Worm (Caenorhabditis elegans) whole organism, late embryonic: Measurements from ENCODE around the gene F44D12.19.
"Not testable (repeated sequence)": the region's sequence is repeated elsewhere in the genome, so short reads cannot be mapped to it uniquely, and the experiment has no call there.

ENCODE experiments used
- C08G9.2 ChIP-seq: sonication (generic microtip); optimal IDR thresholded peaks from 2 replicates; lab custom pipeline; 2016; ENCODE audit warnings: mild to moderate bottlenecking, missing genetic modification characterization, moderate library complexity, missing compliant biosample characterization
- F13H6.1 ChIP-seq: sonication (generic microtip); optimal IDR thresholded peaks from 2 replicates; lab custom pipeline; 2016; ENCODE audit warnings: missing genetic modification characterization, missing compliant biosample characterization
- K09A11.1 ChIP-seq: sonication (generic microtip); optimal IDR thresholded peaks from 2 replicates; lab custom pipeline; 2017; ENCODE audit warnings: antibody characterized with exemption, mild to moderate bottlenecking, missing genetic modification characterization, missing compliant biosample characterization; ENCODE audit not compliant: insufficient read depth
- T23F11.4 ChIP-seq: fragments of 200-800 bp; sonication (Bioruptor generic); optimal IDR thresholded peaks from 2 replicates; lab custom pipeline; 2018; ENCODE audit warnings: mild to moderate bottlenecking, missing genetic modification characterization, missing compliant biosample characterization
- Y22D7AL.16 ChIP-seq: sonication (generic microtip); optimal IDR thresholded peaks from 2 replicates; lab custom pipeline; 2016; ENCODE audit warnings: missing genetic modification characterization, missing compliant biosample characterization
- ceh-18 ChIP-seq: sonication (generic microtip); optimal IDR thresholded peaks from 2 replicates; lab custom pipeline; 2016; ENCODE audit warnings: missing genetic modification characterization, missing compliant biosample characterization
- ceh-22 ChIP-seq: sonication (generic microtip); optimal IDR thresholded peaks from 2 replicates; lab custom pipeline; 2017; ENCODE audit warnings: missing biosample characterization, missing genetic modification characterization
- ceh-24 ChIP-seq: sonication (generic microtip); optimal IDR thresholded peaks from 2 replicates; lab custom pipeline; 2016; ENCODE audit warnings: mild to moderate bottlenecking, missing genetic modification characterization, missing compliant biosample characterization
- ceh-30 ChIP-seq: fragments of 150-350 bp; optimal IDR thresholded peaks from 2 replicates; lab custom pipeline; 2014; ENCODE audit warnings: missing biosample characterization, missing genetic modification characterization
- ceh-6 ChIP-seq: fragments of 200-800 bp; sonication (Bioruptor generic); optimal IDR thresholded peaks from 2 replicates; lab custom pipeline; 2018; ENCODE audit warnings: mild to moderate bottlenecking, missing genetic modification characterization, missing compliant biosample characterization
- ceh-9 ChIP-seq: sonication (generic microtip); optimal IDR thresholded peaks from 2 replicates; lab custom pipeline; 2016; ENCODE audit warnings: mild to moderate bottlenecking, missing genetic modification characterization, inconsistent platforms, missing compliant biosample characterization
- dmd-4 ChIP-seq: sonication (generic microtip); optimal IDR thresholded peaks from 2 replicates; lab custom pipeline; 2016; ENCODE audit warnings: borderline replicate concordance, missing genetic modification characterization, missing compliant biosample characterization
- elt-2 ChIP-seq: sonication (generic microtip); optimal IDR thresholded peaks from 2 replicates; lab custom pipeline; 2016; ENCODE audit warnings: missing genetic modification reagents, missing genetic modification characterization, missing compliant biosample characterization
- ets-4 ChIP-seq: sonication (generic microtip); optimal IDR thresholded peaks from 2 replicates; lab custom pipeline; 2016; ENCODE audit warnings: missing genetic modification characterization, missing compliant biosample characterization
- fkh-10 ChIP-seq: fragments of 150-350 bp; optimal IDR thresholded peaks from 2 replicates; lab custom pipeline; 2014; ENCODE audit warnings: missing biosample characterization, missing genetic modification reagents, missing genetic modification characterization
- fkh-6 ChIP-seq: sonication (generic microtip); optimal IDR thresholded peaks from 2 replicates; lab custom pipeline; 2016; ENCODE audit warnings: missing genetic modification characterization, missing compliant biosample characterization
- gmeb-2 ChIP-seq: sonication (generic microtip); optimal IDR thresholded peaks from 2 replicates; lab custom pipeline; 2016; ENCODE audit warnings: missing genetic modification characterization, inconsistent platforms, missing compliant biosample characterization
- hlh-13 ChIP-seq: fragments of 200-800 bp; sonication (Bioruptor generic); optimal IDR thresholded peaks from 2 replicates; lab custom pipeline; 2018; ENCODE audit warnings: mild to moderate bottlenecking, missing genetic modification characterization, missing compliant biosample characterization
- lim-6 ChIP-seq: sonication (generic microtip); optimal IDR thresholded peaks from 2 replicates; lab custom pipeline; 2016; ENCODE audit warnings: missing genetic modification characterization, missing compliant biosample characterization
- lin-11 ChIP-seq: fragments of 200-800 bp; sonication (Bioruptor generic); optimal IDR thresholded peaks from 2 replicates; lab custom pipeline; 2018; ENCODE audit warnings: mild to moderate bottlenecking, missing genetic modification characterization, missing compliant biosample characterization
- madf-2 ChIP-seq: sonication (generic microtip); optimal IDR thresholded peaks from 2 replicates; lab custom pipeline; 2017; ENCODE audit warnings: missing genetic modification characterization, missing compliant biosample characterization
- mec-3 ChIP-seq: sonication (generic microtip); optimal IDR thresholded peaks from 2 replicates; lab custom pipeline; 2016; ENCODE audit warnings: borderline replicate concordance, missing genetic modification characterization, missing compliant biosample characterization
- nfya-1 ChIP-seq: sonication (generic microtip); optimal IDR thresholded peaks from 2 replicates; lab custom pipeline; 2017; ENCODE audit warnings: missing genetic modification characterization, mild to moderate bottlenecking, missing compliant biosample characterization, antibody characterized with exemption, moderate library complexity
- nhr-11 ChIP-seq: fragments of 150-350 bp; optimal IDR thresholded peaks from 2 replicates; lab custom pipeline; 2014; ENCODE audit warnings: missing biosample characterization, missing genetic modification characterization
- nhr-232 ChIP-seq: sonication (generic microtip); optimal IDR thresholded peaks from 2 replicates; lab custom pipeline; 2016; ENCODE audit warnings: missing genetic modification characterization, missing compliant biosample characterization
- npax-4 ChIP-seq: sonication (generic microtip); optimal IDR thresholded peaks from 2 replicates; lab custom pipeline; 2016; ENCODE audit warnings: missing genetic modification characterization, missing compliant biosample characterization
- pat-9 ChIP-seq: fragments of 200-800 bp; sonication (Bioruptor generic); optimal IDR thresholded peaks from 2 replicates; lab custom pipeline; 2018; ENCODE audit warnings: mild to moderate bottlenecking, missing genetic modification characterization, moderate library complexity, missing compliant biosample characterization
- pqm-1 ChIP-seq: sonication (generic microtip); optimal IDR thresholded peaks from 2 replicates; lab custom pipeline; 2016; ENCODE audit warnings: missing genetic modification characterization, missing compliant biosample characterization
- ref-2 ChIP-seq: sonication (generic microtip); optimal IDR thresholded peaks from 2 replicates; lab custom pipeline; 2016; ENCODE audit warnings: missing genetic modification characterization, missing compliant biosample characterization
- rnt-1 ChIP-seq: sonication (generic microtip); optimal IDR thresholded peaks from 2 replicates; lab custom pipeline; 2016; ENCODE audit warnings: missing genetic modification characterization, missing compliant biosample characterization
- sdc-2 ChIP-seq: sonication (generic microtip); optimal IDR thresholded peaks from 2 replicates; lab custom pipeline; 2016; ENCODE audit warnings: missing genotype, missing genetic modification characterization, missing compliant biosample characterization
- sox-2 ChIP-seq: fragments of 200-800 bp; sonication (Bioruptor generic); IDR thresholded peaks from 2 replicates; pipeline ENCODE4 v1.3.6; 2022; ENCODE audit warnings: missing genetic modification reagents, missing genetic modification characterization, missing compliant biosample characterization
- syd-9 ChIP-seq: sonication (generic microtip); optimal IDR thresholded peaks from 2 replicates; lab custom pipeline; 2016; ENCODE audit warnings: mild to moderate bottlenecking, missing genetic modification characterization, moderate library complexity, missing compliant biosample characterization
- tbx-7 ChIP-seq: sonication (generic microtip); optimal IDR thresholded peaks from 2 replicates; lab custom pipeline; 2016; ENCODE audit warnings: missing genotype, missing genetic modification characterization, missing compliant biosample characterization
- unc-3 ChIP-seq, 2 experiments: fragments of 200-800 bp in 1 of 2; sonication (Bioruptor generic) in 1 of 2; sonication (generic microtip) in 1 of 2; conservative IDR thresholded peaks in 1 of 2; optimal IDR thresholded peaks in 1 of 2; 2 replicates each; pipeline versions ENCODE4 v1.3.6 to Lab custom; 2016 to 2022; ENCODE audit warnings: missing compliant biosample characterization in 2 of 2, missing genetic modification characterization in 2 of 2, missing genetic modification reagents in 1 of 2
- unc-86 ChIP-seq: sonication (generic microtip); optimal IDR thresholded peaks from 2 replicates; lab custom pipeline; 2016; ENCODE audit warnings: missing genetic modification characterization, missing compliant biosample characterization
- zip-5 ChIP-seq: sonication (generic microtip); optimal IDR thresholded peaks from 2 replicates; lab custom pipeline; 2016; ENCODE audit warnings: missing genetic modification characterization, missing compliant biosample characterization
- ztf-16 ChIP-seq: sonication (generic microtip); optimal IDR thresholded peaks from 2 replicates; lab custom pipeline; 2017; ENCODE audit warnings: missing genetic modification characterization, missing compliant biosample characterization

F44D12.19 gene

ce11 chrIV:10022991-10023390, 1.6 kb downstream of the F44D12.19 start, which contains the start of gene F44D12.8:
Gene F44D12.8, plus strand, starts transcription at chrIV:10023291.
- TF ChIP-seq ceh-9 (tag; lab: Kevin White, UChicago): no peak
- no peak for TF ChIP-seq lin-11 (tag; lab: Kevin White, UChicago)
- TF ChIP-seq ceh-24 (tag; lab: Kevin White, UChicago): no peak
- TF ChIP-seq pat-9 (tag; lab: Kevin White, UChicago): no peak
- TF ChIP-seq T23F11.4 (GFP tag; lab: Kevin White, UChicago): no peak
- no peak for TF ChIP-seq ceh-22
- no peak for TF ChIP-seq ets-4
- TF ChIP-seq ceh-6 (GFP tag; lab: Kevin White, UChicago): no peak
- TF ChIP-seq fkh-6 (tag; lab: Kevin White, UChicago): no peak
- TF ChIP-seq elt-2 (tag; lab: Kevin White, UChicago): no peak
- TF ChIP-seq mec-3: no peak
- no peak for TF ChIP-seq dmd-4
- TF ChIP-seq, all 69 proteins: peak for 0

- TF ChIP-seq ceh-22: no peak
Measured at ce11 chrIV:10026129-10026528, 4.7 kb downstream of the F44D12.19 start.

ce11 chrIV:10027566-10027965, 6.2 kb downstream of the F44D12.19 start, which contains the start of gene gipc-2:
Gene gipc-2, minus strand, starts transcription at chrIV:10027666.
- TF ChIP-seq zip-5 (tag; lab: Kevin White, UChicago) (no peak), npax-4 (tag; lab: Kevin White, UChicago) (no peak), nhr-232 (tag; lab: Kevin White, UChicago) (no peak), unc-86 (tag; lab: Kevin White, UChicago) (no peak), hlh-13 (GFP tag; lab: Kevin White, UChicago) (no peak), nhr-11 (tag; lab: Kevin White, UChicago) (no peak), sox-2 (GFP tag; lab: Robert Waterston, UW) (no peak), K09A11.1 (tag; lab: Kevin White, UChicago) (no peak), ceh-6 (GFP tag; lab: Kevin White, UChicago) (no peak), syd-9 (tag; lab: Kevin White, UChicago) (no peak), ets-4 (no peak), T23F11.4 (GFP tag; lab: Kevin White, UChicago) (no peak), ztf-16 (tag; lab: Kevin White, UChicago) (no peak), sdc-2 (tag; lab: Kevin White, UChicago) (no peak), unc-3 (GFP tag; conservative IDR thresholded peaks at IDR 0.05; lab: Robert Waterston, UW) (no peak), unc-3 (tag; optimal IDR thresholded peaks at IDR 0.05; lab: Kevin White, UChicago) (no peak), fkh-10 (GFP tag; lab: Kevin White, UChicago) (no peak)

- TF ChIP-seq tbx-7, elt-2, C08G9.2 (tag; lab: Kevin White, UChicago): not testable (repeated sequence)
Measured at ce11 chrIV:10028779-10029178, 7.4 kb downstream of the F44D12.19 start, which contains the start of the genes F44D12.16 and msd-2. Gene F44D12.16, plus strand, starts transcription at chrIV:10029079. Gene msd-2, plus strand, starts transcription at chrIV:10029083.

ce11 chrIV:10033053-10033452, 11.7 kb downstream of the F44D12.19 start, which contains the start of gene F44D12.6:
Gene F44D12.6, plus strand, starts transcription at chrIV:10033353.
- TF ChIP-seq ceh-6 (GFP tag; lab: Kevin White, UChicago) (no peak), ref-2 (tag; lab: Kevin White, UChicago) (no peak)

- no peak for TF ChIP-seq F13H6.1 (tag; lab: Kevin White, UChicago)
- no peak for TF ChIP-seq npax-4 (tag; lab: Kevin White, UChicago)
- TF ChIP-seq gmeb-2: no peak
- no peak for TF ChIP-seq unc-86 (tag; lab: Kevin White, UChicago)
- no peak for TF ChIP-seq nhr-232 (tag; lab: Kevin White, UChicago)
- TF ChIP-seq ceh-18 (tag; lab: Kevin White, UChicago): no peak
- no peak for TF ChIP-seq unc-3 (GFP tag; conservative IDR thresholded peaks at IDR 0.05; lab: Robert Waterston, UW)
- TF ChIP-seq unc-3 (tag; optimal IDR thresholded peaks at IDR 0.05; lab: Kevin White, UChicago): no peak
- no peak for TF ChIP-seq zip-5 (tag; lab: Kevin White, UChicago)
- no peak for TF ChIP-seq madf-2 (tag; lab: Kevin White, UChicago)
- no peak for TF ChIP-seq nfya-1
- no peak for TF ChIP-seq pqm-1
- TF ChIP-seq ceh-30 (tag; lab: Kevin White, UChicago): no peak
- TF ChIP-seq ceh-24 (tag; lab: Kevin White, UChicago): no peak
- TF ChIP-seq dmd-4: no peak
- no peak for TF ChIP-seq rnt-1 (tag; lab: Kevin White, UChicago)
- TF ChIP-seq ztf-16 (tag; lab: Kevin White, UChicago): no peak
- TF ChIP-seq lim-6 (tag; lab: Kevin White, UChicago): no peak
- TF ChIP-seq Y22D7AL.16: no peak
Measured at ce11 chrIV:10036966-10037365, 15.6 kb downstream of the F44D12.19 start, which contains the start of gene F44D12.10. Gene F44D12.10, minus strand, starts transcription at chrIV:10037066.
